Fruit fly (Drosophila melanogaster): ENCODE data around the gene CG5087.
A peak's percentile ranks its signal among the peaks of the same experiment; 100 is the strongest.

CG5087 gene

dm6 chr3L:8996173-8996767, 1.7 kb upstream of the CG5087 start:
- no peak for TF ChIP-seq CG13204 (GFP tag; optimal IDR thresholded peaks at IDR 0.05)
- no peak for TF ChIP-seq D1 (tag; optimal IDR thresholded peaks at IDR 0.05)
- TF ChIP-seq rn (GFP tag; IDR thresholded peaks at IDR 0.05): peak; percentile 79
- TF ChIP-seq EcR (GFP tag; optimal IDR thresholded peaks at IDR 0.05): no peak
- peak; percentile 94 for TF ChIP-seq CG4496 (GFP tag; IDR thresholded peaks at IDR 0.05)
- no peak for TF ChIP-seq gl (tag; optimal IDR thresholded peaks at IDR 0.05)
- peak; percentile 58 for TF ChIP-seq CG9948 (tag; optimal IDR thresholded peaks at IDR 0.05)
- TF ChIP-seq Ets98B (GFP tag; IDR thresholded peaks at IDR 0.05): peak; percentile 97
- no peak for TF ChIP-seq Pif1B (GFP tag; optimal IDR thresholded peaks at IDR 0.05)
- TF ChIP-seq CG17806 (tag; optimal IDR thresholded peaks at IDR 0.05): peak; percentile 74
- TF ChIP-seq CG32121 (GFP tag; IDR thresholded peaks at IDR 0.05): peak; percentile 95
- TF ChIP-seq CG8301 (tag; optimal IDR thresholded peaks at IDR 0.05): peak; percentile 92
- no peak for TF ChIP-seq CG14655 (GFP tag; optimal IDR thresholded peaks at IDR 0.05)
- peak; percentile 79 for TF ChIP-seq Snoo (tag; optimal IDR thresholded peaks at IDR 0.05)
- TF ChIP-seq CG8159 (tag; optimal IDR thresholded peaks at IDR 0.05): no peak
- TF ChIP-seq Pif1A (GFP tag; optimal IDR thresholded peaks at IDR 0.05): no peak
- TF ChIP-seq CG12605 (GFP tag; IDR thresholded peaks at IDR 0.05): peak; percentile 92
- TF ChIP-seq CG10348 (GFP tag; IDR thresholded peaks at IDR 0.05): peak; percentile 67
- peak; percentile 31 for TF ChIP-seq CG34367 (tag; optimal IDR thresholded peaks at IDR 0.05)
- TF ChIP-seq fd96Ca (GFP tag; IDR thresholded peaks at IDR 0.05): peak; percentile 79; the same call in 2 of the 3 replicates
- TF ChIP-seq CG15710 (tag; optimal IDR thresholded peaks at IDR 0.05): peak; percentile 58

- TF ChIP-seq fd96Ca (GFP tag; IDR thresholded peaks at IDR 0.05) (no peak), CG34367 (tag; optimal IDR thresholded peaks at IDR 0.05) (no peak), Pif1B (GFP tag; optimal IDR thresholded peaks at IDR 0.05) (no peak), Ets98B (GFP tag; IDR thresholded peaks at IDR 0.05) (peak; percentile 43; the same call in 1 of the 2 replicates), D1 (tag; optimal IDR thresholded peaks at IDR 0.05) (no peak), CG13204 (GFP tag; optimal IDR thresholded peaks at IDR 0.05) (peak; percentile 85), Pif1A (GFP tag; optimal IDR thresholded peaks at IDR 0.05) (no peak), CG17806 (tag; optimal IDR thresholded peaks at IDR 0.05) (no peak), CG8301 (tag; optimal IDR thresholded peaks at IDR 0.05) (no peak), CG8159 (tag; optimal IDR thresholded peaks at IDR 0.05) (no peak), gl (tag; optimal IDR thresholded peaks at IDR 0.05) (no peak), CG9948 (tag; optimal IDR thresholded peaks at IDR 0.05) (no peak), CG15710 (tag; optimal IDR thresholded peaks at IDR 0.05) (no peak), CG12605 (GFP tag; IDR thresholded peaks at IDR 0.05) (no peak), CG14655 (GFP tag; optimal IDR thresholded peaks at IDR 0.05) (no peak), Snoo (tag; optimal IDR thresholded peaks at IDR 0.05) (no peak), EcR (GFP tag; optimal IDR thresholded peaks at IDR 0.05) (peak; percentile 23), rn (GFP tag; IDR thresholded peaks at IDR 0.05) (no peak), CG32121 (GFP tag; IDR thresholded peaks at IDR 0.05) (peak; percentile 22; the same call in 1 of the 2 replicates), CG10348 (GFP tag; IDR thresholded peaks at IDR 0.05) (no peak), CG4496 (GFP tag; IDR thresholded peaks at IDR 0.05) (no peak; the same call in none of the 3 replicates)
Observed at dm6 chr3L:8996899-8997685, 892 bp upstream of the CG5087 start.

dm6 chr3L:9002527-9002926, 4.5 kb downstream of the CG5087 start:
- TF ChIP-seq CG9948 (tag; optimal IDR thresholded peaks at IDR 0.05): no peak
- no peak for TF ChIP-seq gl (tag; optimal IDR thresholded peaks at IDR 0.05)
- no peak for TF ChIP-seq CG34367 (tag; optimal IDR thresholded peaks at IDR 0.05)

- TF ChIP-seq CG10348 (GFP tag; IDR thresholded peaks at IDR 0.05) (no peak), CG12605 (GFP tag; IDR thresholded peaks at IDR 0.05) (no peak), CG15710 (tag; optimal IDR thresholded peaks at IDR 0.05) (no peak), Pif1A (GFP tag; optimal IDR thresholded peaks at IDR 0.05) (no peak), CG14655 (GFP tag; optimal IDR thresholded peaks at IDR 0.05) (no peak), gl (tag; optimal IDR thresholded peaks at IDR 0.05) (no peak), rn (GFP tag; IDR thresholded peaks at IDR 0.05) (no peak), D1 (tag; optimal IDR thresholded peaks at IDR 0.05) (no peak), CG8301 (tag; optimal IDR thresholded peaks at IDR 0.05) (no peak), CG17806 (tag; optimal IDR thresholded peaks at IDR 0.05) (no peak), Ets98B (GFP tag; IDR thresholded peaks at IDR 0.05) (no peak), Pif1B (GFP tag; optimal IDR thresholded peaks at IDR 0.05) (no peak), CG13204 (GFP tag; optimal IDR thresholded peaks at IDR 0.05) (no peak), Snoo (tag; optimal IDR thresholded peaks at IDR 0.05) (no peak), CG32121 (GFP tag; IDR thresholded peaks at IDR 0.05) (no peak), CG34367 (tag; optimal IDR thresholded peaks at IDR 0.05) (no peak), CG4496 (GFP tag; IDR thresholded peaks at IDR 0.05) (no peak)
Observed at dm6 chr3L:9003369-9003768, 5.4 kb downstream of the CG5087 start.

dm6 chr3L:9004788-9005246, 6.8 kb downstream of the CG5087 start, which contains the start of gene Doc3:
TSS of gene Doc3 (plus strand) at chr3L:9005196.
- peak; percentile 6 for TF ChIP-seq gl (tag; optimal IDR thresholded peaks at IDR 0.05)
- no peak for TF ChIP-seq CG15710 (tag; optimal IDR thresholded peaks at IDR 0.05)
- no peak for TF ChIP-seq rn (GFP tag; IDR thresholded peaks at IDR 0.05)
- no peak for TF ChIP-seq CG14655 (GFP tag; optimal IDR thresholded peaks at IDR 0.05)
- TF ChIP-seq CG13204 (GFP tag; optimal IDR thresholded peaks at IDR 0.05): peak; percentile 38
- TF ChIP-seq Snoo (tag; optimal IDR thresholded peaks at IDR 0.05): no peak
- 0 out of 3 replicates have a peak, but pooled peaks have one; percentile 25 for TF ChIP-seq CG4496 (GFP tag; IDR thresholded peaks at IDR 0.05)
- no peak for TF ChIP-seq CG17806 (tag; optimal IDR thresholded peaks at IDR 0.05)
- no peak for TF ChIP-seq CG12605 (GFP tag; IDR thresholded peaks at IDR 0.05)
- no peak for TF ChIP-seq D1 (tag; optimal IDR thresholded peaks at IDR 0.05)
- TF ChIP-seq Pif1A (GFP tag; optimal IDR thresholded peaks at IDR 0.05): no peak
- no peak for TF ChIP-seq CG32121 (GFP tag; IDR thresholded peaks at IDR 0.05)
- TF ChIP-seq CG8159 (tag; optimal IDR thresholded peaks at IDR 0.05): no peak
- TF ChIP-seq Ets98B (GFP tag; IDR thresholded peaks at IDR 0.05): 0 out of 2 replicates have a peak, but pooled peaks have one; percentile 22
- TF ChIP-seq CG34367 (tag; optimal IDR thresholded peaks at IDR 0.05): no peak
- TF ChIP-seq EcR (GFP tag; optimal IDR thresholded peaks at IDR 0.05): peak; percentile 70
- no peak for TF ChIP-seq CG8301 (tag; optimal IDR thresholded peaks at IDR 0.05)
- TF ChIP-seq fd96Ca (GFP tag; IDR thresholded peaks at IDR 0.05): no peak
- TF ChIP-seq CG10348 (GFP tag; IDR thresholded peaks at IDR 0.05): no peak
- no peak for TF ChIP-seq CG9948 (tag; optimal IDR thresholded peaks at IDR 0.05)
- no peak for TF ChIP-seq Pif1B (GFP tag; optimal IDR thresholded peaks at IDR 0.05)

Measured in whole organism, pupa.